Fruit fly (Drosophila melanogaster) whole organism, embryonic: ENCODE results near the gene Cpr11A.

Source experiments
- Ada2b ChIP-seq: fragments of 200-800 bp; sonication (Bioruptor generic); IDR thresholded peaks from 2 replicates; pipeline ENCODE4 v1.3.6; 2022; ENCODE audit warnings: missing biosample characterization, missing genetic modification characterization
- Aef1 ChIP-seq: fragments of 200-800 bp; sonication (Bioruptor generic); IDR thresholded peaks from 3 replicates; pipeline ENCODE4 v1.3.6; 2022; ENCODE audit warnings: missing biosample characterization, missing genetic modification characterization
- CG11456 ChIP-seq: fragments of 200-800 bp; sonication (Bioruptor generic); IDR thresholded peaks from 3 replicates; pipeline ENCODE4 v1.3.6; 2022; ENCODE audit warnings: missing biosample characterization, missing genetic modification characterization
- CG14014 ChIP-seq: fragments of 200-800 bp; sonication (Bioruptor generic); IDR thresholded peaks from 2 replicates; pipeline ENCODE4 v1.3.6; 2022; ENCODE audit warnings: missing biosample characterization, missing genetic modification characterization
- CG14860 ChIP-seq: fragments of 200-800 bp; sonication (Bioruptor generic); IDR thresholded peaks from 3 replicates; pipeline ENCODE4 v1.3.6; 2022; ENCODE audit warnings: missing biosample characterization, missing genetic modification characterization; ENCODE audit not compliant: partially characterized antibody
- CG17802 ChIP-seq: fragments of 200-800 bp; sonication (Bioruptor generic); optimal IDR thresholded peaks from 2 replicates; lab custom pipeline; 2018; ENCODE audit warnings: missing biosample characterization, mild to moderate bottlenecking, missing genetic modification characterization, moderate library complexity
- CG2678 ChIP-seq: fragments of 200-800 bp; sonication (Bioruptor generic); optimal IDR thresholded peaks from 3 replicates; lab custom pipeline; 2019; ENCODE audit warnings: missing biosample characterization, mild to moderate bottlenecking, missing genetic modification characterization, moderate library complexity
- CG30020 ChIP-seq: fragments of 200-800 bp; optimal IDR thresholded peaks from 2 replicates; lab custom pipeline; 2019; ENCODE audit warnings: missing biosample characterization, mild to moderate bottlenecking, missing genetic modification characterization, moderate library complexity
- CG32532 ChIP-seq: fragments of 200-800 bp; sonication (Bioruptor generic); IDR thresholded peaks from 2 replicates; pipeline ENCODE4 v1.3.6; 2022; ENCODE audit warnings: missing biosample characterization, missing genetic modification characterization
- CG33213 ChIP-seq: fragments of 200-800 bp; sonication (Bioruptor generic); optimal IDR thresholded peaks from 3 replicates; lab custom pipeline; 2016; ENCODE audit warnings: missing biosample characterization, missing genetic modification characterization
- CG4854 ChIP-seq: fragments of 200-800 bp; sonication (Bioruptor generic); optimal IDR thresholded peaks from 2 replicates; lab custom pipeline; 2016; ENCODE audit warnings: missing biosample characterization, missing genetic modification characterization, inconsistent platforms
- CG5180 ChIP-seq: fragments of 200-800 bp; sonication (Bioruptor generic); optimal IDR thresholded peaks from 3 replicates; lab custom pipeline; 2017; ENCODE audit warnings: missing biosample characterization, missing genetic modification characterization, mild to moderate bottlenecking, moderate library complexity, missing genetic modification reagents
- CG5953 ChIP-seq: fragments of 200-800 bp; sonication (Bioruptor generic); IDR thresholded peaks from 2 replicates; pipeline ENCODE4 v1.3.6; 2022; ENCODE audit warnings: missing biosample characterization, missing genetic modification characterization
- CG6254 ChIP-seq: fragments of 200-800 bp; sonication (Bioruptor generic); optimal IDR thresholded peaks from 3 replicates; lab custom pipeline; 2017; ENCODE audit warnings: mild to moderate bottlenecking, missing biosample characterization, missing genetic modification reagents, missing genetic modification characterization
- CG6689 ChIP-seq: fragments of 200-800 bp; sonication (Bioruptor generic); IDR thresholded peaks from 2 replicates; pipeline ENCODE4 v1.3.6; 2022; ENCODE audit warnings: missing biosample characterization, missing genetic modification characterization
- CG7357 ChIP-seq: fragments of 200-800 bp; sonication (Bioruptor generic); IDR thresholded peaks from 3 replicates; pipeline ENCODE4 v1.3.6; 2022; ENCODE audit warnings: missing biosample characterization, missing genetic modification characterization
- CG8388 ChIP-seq: fragments of 200-800 bp; sonication (Bioruptor generic); optimal IDR thresholded peaks from 2 replicates; lab custom pipeline; 2019; ENCODE audit warnings: missing biosample characterization, mild to moderate bottlenecking, missing genetic modification characterization, moderate library complexity
- CG9609 ChIP-seq: fragments of 200-800 bp; sonication (Bioruptor generic); optimal IDR thresholded peaks from 3 replicates; lab custom pipeline; 2016; ENCODE audit warnings: missing biosample characterization, missing genetic modification characterization
- CG9797 ChIP-seq: fragments of 200-800 bp; sonication (Bioruptor generic); optimal IDR thresholded peaks from 3 replicates; lab custom pipeline; 2018; ENCODE audit warnings: missing biosample characterization, mild to moderate bottlenecking, missing genetic modification characterization
- Camta ChIP-seq: fragments of 200-800 bp; sonication (Bioruptor generic); optimal IDR thresholded peaks from 2 replicates; lab custom pipeline; 2016; ENCODE audit warnings: missing biosample characterization, missing genetic modification characterization
- E2f2 ChIP-seq: fragments of 200-800 bp; sonication (Bioruptor generic); IDR thresholded peaks from 2 replicates; pipeline ENCODE4 v1.3.6; 2022; ENCODE audit warnings: missing biosample characterization, missing genetic modification characterization
- Hand ChIP-seq: fragments of 200-800 bp; sonication (Bioruptor generic); optimal IDR thresholded peaks from 2 replicates; lab custom pipeline; 2017; ENCODE audit warnings: mild to moderate bottlenecking, missing biosample characterization, missing genetic modification reagents, missing genetic modification characterization
- Hr39 ChIP-seq: fragments of >200 bp; optimal IDR thresholded peaks from 2 replicates; lab custom pipeline; 2017
- Hr51 ChIP-seq, 2 experiments: fragments of 200-800 bp; sonication (Bioruptor generic); optimal IDR thresholded peaks; 2 replicates in 1 of 2; 3 replicates in 1 of 2; lab custom pipeline; 2016 to 2018; ENCODE audit warnings: missing biosample characterization in 2 of 2, missing genetic modification characterization in 2 of 2, mild to moderate bottlenecking in 1 of 2, moderate library complexity in 1 of 2
- Hr78 ChIP-seq, 2 experiments: fragments of 200-800 bp in 1 of 2; fragments of >200 bp in 1 of 2; sonication (Bioruptor generic) in 1 of 2; optimal IDR thresholded peaks; 2 replicates each; lab custom pipeline; 2017 to 2019; ENCODE audit warnings: missing biosample characterization in 2 of 2, missing genetic modification characterization in 2 of 2, mild to moderate bottlenecking in 1 of 2, moderate library complexity in 1 of 2
- Lim3 ChIP-seq: fragments of 200-800 bp; sonication (Bioruptor generic); IDR thresholded peaks from 2 replicates; pipeline ENCODE4 v1.3.6; 2022; ENCODE audit warnings: missing biosample characterization, missing genetic modification characterization
- NfI ChIP-seq: fragments of 200-800 bp; sonication (Bioruptor generic); optimal IDR thresholded peaks from 3 replicates; lab custom pipeline; 2018; ENCODE audit warnings: missing biosample characterization, mild to moderate bottlenecking, missing genetic modification characterization, moderate library complexity
- Oaz ChIP-seq: fragments of 200-800 bp; sonication (Bioruptor generic); IDR thresholded peaks from 2 replicates; pipeline ENCODE4 v1.3.6; 2022; ENCODE audit warnings: missing biosample characterization, missing genetic modification characterization
- ap ChIP-seq: fragments of 200-800 bp; sonication (Bioruptor generic); IDR thresholded peaks from 2 replicates; pipeline ENCODE4 v1.3.6; 2022; ENCODE audit warnings: missing biosample characterization, missing genetic modification characterization
- crc ChIP-seq: fragments of 200-800 bp; sonication (Bioruptor generic); optimal IDR thresholded peaks from 2 replicates; lab custom pipeline; 2016; ENCODE audit warnings: missing biosample characterization, missing genetic modification characterization
- dimm ChIP-seq: fragments of 200-800 bp; sonication (Bioruptor generic); IDR thresholded peaks from 2 replicates; pipeline ENCODE4 v1.3.6; 2022; ENCODE audit warnings: missing biosample characterization, missing genetic modification characterization
- disco-r ChIP-seq: fragments of 200-800 bp; sonication (Bioruptor generic); optimal IDR thresholded peaks from 2 replicates; lab custom pipeline; 2016; ENCODE audit warnings: missing biosample characterization, missing genetic modification characterization
- ems ChIP-seq: fragments of 200-800 bp; sonication (Bioruptor generic); optimal IDR thresholded peaks from 3 replicates; lab custom pipeline; 2016; ENCODE audit warnings: missing biosample characterization, missing genetic modification characterization
- grn ChIP-seq: fragments of 200-800 bp; sonication (Bioruptor generic); optimal IDR thresholded peaks from 3 replicates; lab custom pipeline; 2017; ENCODE audit warnings: missing biosample characterization, missing genetic modification characterization
- gt ChIP-seq: fragments of 200-800 bp; sonication (Bioruptor generic); IDR thresholded peaks from 2 replicates; pipeline ENCODE4 v1.3.6; 2022; ENCODE audit warnings: missing biosample characterization, missing genetic modification characterization
- ind ChIP-seq: fragments of 200-800 bp; sonication (Bioruptor generic); optimal IDR thresholded peaks from 3 replicates; lab custom pipeline; 2016; ENCODE audit warnings: missing biosample characterization, missing genetic modification characterization
- lilli ChIP-seq: fragments of 200-800 bp; sonication (Bioruptor generic); optimal IDR thresholded peaks from 3 replicates; lab custom pipeline; 2016; ENCODE audit warnings: missing biosample characterization, missing genetic modification characterization
- nerfin-2 ChIP-seq: fragments of 200-800 bp; sonication (Bioruptor generic); IDR thresholded peaks from 2 replicates; pipeline ENCODE4 v1.3.6; 2022; ENCODE audit warnings: missing biosample characterization, missing genetic modification characterization; ENCODE audit not compliant: partially characterized antibody
- odd ChIP-seq: fragments of 200-800 bp; sonication (Bioruptor generic); optimal IDR thresholded peaks from 2 replicates; lab custom pipeline; 2017; ENCODE audit warnings: missing biosample characterization, mild to moderate bottlenecking, missing genetic modification characterization
- p53 ChIP-seq: fragments of 200-800 bp; sonication (Bioruptor generic); optimal IDR thresholded peaks from 2 replicates; lab custom pipeline; 2016; ENCODE audit warnings: missing biosample characterization, missing genetic modification characterization
- pita ChIP-seq: fragments of 200-800 bp; sonication (Bioruptor generic); optimal IDR thresholded peaks from 2 replicates; lab custom pipeline; 2017; ENCODE audit warnings: missing biosample characterization, mild to moderate bottlenecking, missing genetic modification characterization
- ranshi ChIP-seq: fragments of 200-800 bp; sonication (Bioruptor generic); IDR thresholded peaks from 2 replicates; pipeline ENCODE4 v1.3.6; 2022; ENCODE audit warnings: missing biosample characterization, missing genetic modification characterization
- salm ChIP-seq: fragments of 200-800 bp; sonication (Bioruptor generic); optimal IDR thresholded peaks from 2 replicates; lab custom pipeline; 2018; ENCODE audit warnings: missing biosample characterization, mild to moderate bottlenecking, missing genetic modification characterization
- ssp ChIP-seq: fragments of 200-800 bp; sonication (Bioruptor generic); IDR thresholded peaks from 2 replicates; pipeline ENCODE4 v1.3.6; 2022; ENCODE audit warnings: missing biosample characterization, missing genetic modification characterization
- stc ChIP-seq: fragments of 200-800 bp; sonication (Bioruptor generic); IDR thresholded peaks from 2 replicates; pipeline ENCODE4 v1.3.6; 2022; ENCODE audit warnings: missing biosample characterization, missing genetic modification characterization
- unc-4 ChIP-seq: fragments of 200-800 bp; sonication (Bioruptor generic); IDR thresholded peaks from 2 replicates; pipeline ENCODE4 v1.3.6; 2022; ENCODE audit warnings: missing biosample characterization, missing genetic modification characterization; ENCODE audit not compliant: partially characterized antibody
- vfl ChIP-seq: fragments of 200-800 bp; sonication (Bioruptor generic); optimal IDR thresholded peaks from 2 replicates; lab custom pipeline; 2016; ENCODE audit warnings: missing biosample characterization, missing genetic modification characterization
- zen2 ChIP-seq: fragments of 200-800 bp; sonication (Bioruptor generic); IDR thresholded peaks from 3 replicates; pipeline ENCODE4 v1.3.6; 2022; ENCODE audit warnings: missing biosample characterization, missing genetic modification characterization; ENCODE audit not compliant: partially characterized antibody
- zfh1 ChIP-seq: fragments of 200-800 bp; sonication (Bioruptor generic); IDR thresholded peaks from 3 replicates; pipeline ENCODE4 v1.3.6; 2022; ENCODE audit warnings: missing biosample characterization, missing genetic modification characterization

Gene Cpr11A

DNA sequence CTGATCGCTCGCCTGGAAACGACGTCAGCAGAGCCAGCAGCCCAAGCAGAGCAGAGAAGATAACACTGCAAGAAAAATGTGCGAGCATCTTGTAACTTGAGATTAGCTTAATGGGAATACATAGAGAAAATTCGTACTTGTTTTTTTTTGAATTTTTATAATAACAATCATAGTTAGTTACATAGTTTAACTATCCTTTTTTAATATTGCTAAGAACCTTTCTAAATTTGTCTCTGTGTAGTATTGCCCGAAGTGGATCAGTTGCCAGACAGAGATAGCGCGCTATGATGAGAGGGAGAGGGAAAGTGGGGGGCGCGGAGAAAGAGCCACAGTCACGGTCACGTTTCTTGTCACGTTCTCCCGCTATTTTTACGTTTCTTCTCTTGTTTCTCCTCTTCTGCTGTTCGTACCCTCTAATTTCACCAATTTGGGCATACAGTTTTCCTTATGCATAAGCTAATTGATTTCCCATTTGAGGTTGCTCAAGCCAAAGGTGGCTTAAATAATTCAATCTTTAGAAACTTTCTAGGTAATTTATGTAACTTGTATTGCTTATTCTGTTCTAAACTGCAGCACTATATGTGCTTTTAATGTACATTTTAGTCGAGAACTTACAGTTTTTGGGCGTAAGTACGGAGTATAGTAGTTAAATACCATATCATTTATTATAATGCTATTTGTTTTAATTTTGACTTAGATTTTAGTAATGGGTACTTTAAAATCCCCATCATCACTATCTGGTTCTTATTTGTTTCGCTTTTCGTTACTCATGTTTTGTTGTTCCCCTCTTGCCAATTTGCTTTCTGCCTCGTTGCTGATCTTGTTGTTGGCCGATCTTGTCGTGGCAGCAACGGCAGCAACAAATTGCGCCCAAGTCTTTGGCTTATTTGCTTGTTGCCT, 24.2 kb downstream of the Cpr11A start (continued):
- peak; percentile 80 for TF ChIP-seq ranshi (GFP tag; lab: Robert Waterston, UW)
- no peak for TF ChIP-seq grn (GFP tag; lab: Kevin White, UChicago)
- peak; percentile 59 for TF ChIP-seq stc (GFP tag; lab: Robert Waterston, UW)
- no peak for TF ChIP-seq p53
- no peak for TF ChIP-seq Hr39
- peak; percentile 52 for TF ChIP-seq salm (tag; lab: Kevin White, UChicago)
- peak; percentile 48 for TF ChIP-seq Aef1 (GFP tag; lab: Robert Waterston, UW)
- TF ChIP-seq Ada2b: peak; percentile 75
- no peak for TF ChIP-seq Hand (GFP tag; lab: Kevin White, UChicago)
- no peak for TF ChIP-seq gt (GFP tag; lab: Robert Waterston, UW)
- TF ChIP-seq vfl: peak; percentile 27
- no peak for TF ChIP-seq CG5953
- no peak for TF ChIP-seq crc
- no peak for TF ChIP-seq CG30020 (tag; lab: Kevin White, UChicago)
- TF ChIP-seq ap: peak; percentile 39; the same call in 1 of the 2 replicates
- peak; percentile 40 for TF ChIP-seq ems (GFP tag; lab: Kevin White, UChicago)
- TF ChIP-seq Lim3: no peak
- peak; percentile 28 for TF ChIP-seq CG5180
- peak; percentile 55 for TF ChIP-seq CG9609 (GFP tag; lab: Kevin White, UChicago)
- peak; percentile 66; the same call in 1 of the 2 replicates for TF ChIP-seq CG14014
- no peak for TF ChIP-seq pita (GFP tag; lab: Kevin White, UChicago)
- peak; percentile 76 for TF ChIP-seq CG6254 (GFP tag; lab: Kevin White, UChicago)
- TF ChIP-seq dimm: peak; percentile 47; the same call in 1 of the 2 replicates
- TF ChIP-seq ind (GFP tag; lab: Kevin White, UChicago): peak; percentile 78
- peak; percentile 63 for TF ChIP-seq NfI (GFP tag; lab: Kevin White, UChicago)
- no peak for TF ChIP-seq CG9797
- TF ChIP-seq CG6689 (GFP tag; lab: Robert Waterston, UW): peak; percentile 68
- TF ChIP-seq CG8388 (GFP tag; lab: Kevin White, UChicago): peak; percentile 86
- no peak for TF ChIP-seq unc-4
- TF ChIP-seq CG32532: peak; percentile 76; the same call in 1 of the 2 replicates
- TF ChIP-seq lilli (GFP tag; lab: Kevin White, UChicago): peak; percentile 72
- peak; percentile 28 for TF ChIP-seq odd (GFP tag; lab: Kevin White, UChicago)
- TF ChIP-seq Hr51 (GFP tag; optimal IDR thresholded peaks at IDR 0.05; lab: Kevin White, UChicago): peak; percentile 52 to 71
- peak; percentile 54; the same call in 1 of the 2 replicates for TF ChIP-seq ssp
- no peak for TF ChIP-seq disco-r (GFP tag; lab: Kevin White, UChicago)
- no peak for TF ChIP-seq CG14860 (GFP tag; lab: Robert Waterston, UW)
- TF ChIP-seq CG2678 (tag; lab: Kevin White, UChicago): peak; percentile 86
- TF ChIP-seq Hr78 (GFP tag; optimal IDR thresholded peaks at IDR 0.05; lab: Kevin White, UChicago): peak in 1 of 2 experiments; percentile 51
- no peak for TF ChIP-seq nerfin-2 (GFP tag; lab: Robert Waterston, UW)
- peak; percentile 84 for TF ChIP-seq zfh1 (GFP tag; lab: Robert Waterston, UW)
- TF ChIP-seq CG17802 (tag; lab: Kevin White, UChicago): peak; percentile 68
- TF ChIP-seq CG7357 (GFP tag; lab: Robert Waterston, UW): peak; percentile 67; the same call in 2 of the 3 replicates
- TF ChIP-seq CG11456 (GFP tag; lab: Robert Waterston, UW): 0 out of 3 replicates have a peak, but pooled peaks have one; percentile 59
- peak; percentile 60 for TF ChIP-seq CG4854
- TF ChIP-seq zen2 (GFP tag; lab: Robert Waterston, UW): no peak
- peak; percentile 82 for TF ChIP-seq Camta (GFP tag; lab: Kevin White, UChicago)
- TF ChIP-seq CG33213: peak; percentile 47
- TF ChIP-seq E2f2: peak; percentile 53; the same call in 1 of the 2 replicates
- TF ChIP-seq Oaz (GFP tag; lab: Robert Waterston, UW): no peak
